Worm (Caenorhabditis elegans) whole organism, late embryonic: ENCODE measurements around the gene gid-7.
A peak's percentile ranks its signal among the peaks of the same experiment; 100 is the strongest.

ENCODE experiments used
- F13H6.1 ChIP-seq: sonication (generic microtip); optimal IDR thresholded peaks from 2 replicates; lab custom pipeline; 2016; ENCODE audit warnings: missing genetic modification characterization, missing compliant biosample characterization
- K09A11.1 ChIP-seq: sonication (generic microtip); optimal IDR thresholded peaks from 2 replicates; lab custom pipeline; 2017; ENCODE audit warnings: antibody characterized with exemption, mild to moderate bottlenecking, missing genetic modification characterization, missing compliant biosample characterization; ENCODE audit not compliant: insufficient read depth
- Y22D7AL.16 ChIP-seq: sonication (generic microtip); optimal IDR thresholded peaks from 2 replicates; lab custom pipeline; 2016; ENCODE audit warnings: missing genetic modification characterization, missing compliant biosample characterization
- ama-1 ChIP-seq: fragments of 150-350 bp; optimal IDR thresholded peaks from 2 replicates; lab custom pipeline; 2014
- ceh-14 ChIP-seq: sonication (generic microtip); optimal IDR thresholded peaks from 2 replicates; lab custom pipeline; 2016; ENCODE audit warnings: missing genotype, missing genetic modification characterization, missing compliant biosample characterization
- ceh-18 ChIP-seq: sonication (generic microtip); optimal IDR thresholded peaks from 2 replicates; lab custom pipeline; 2016; ENCODE audit warnings: missing genetic modification characterization, missing compliant biosample characterization
- ceh-19 ChIP-seq: fragments of 200-800 bp; sonication (Bioruptor generic); optimal IDR thresholded peaks from 2 replicates; lab custom pipeline; 2018; ENCODE audit warnings: mild to moderate bottlenecking, missing genetic modification characterization, missing compliant biosample characterization
- ceh-24 ChIP-seq: sonication (generic microtip); optimal IDR thresholded peaks from 2 replicates; lab custom pipeline; 2016; ENCODE audit warnings: mild to moderate bottlenecking, missing genetic modification characterization, missing compliant biosample characterization
- ceh-31 ChIP-seq: sonication (generic microtip); optimal IDR thresholded peaks from 2 replicates; lab custom pipeline; 2016; ENCODE audit warnings: missing genetic modification characterization, missing compliant biosample characterization
- ceh-34 ChIP-seq: sonication (generic microtip); optimal IDR thresholded peaks from 2 replicates; lab custom pipeline; 2016; ENCODE audit warnings: mild to moderate bottlenecking, missing genetic modification characterization, missing compliant biosample characterization
- ceh-45 ChIP-seq: fragments of 200-800 bp; sonication (Bioruptor generic); IDR thresholded peaks from 2 replicates; pipeline ENCODE4 v1.3.6; 2022; ENCODE audit warnings: missing genetic modification reagents, missing genetic modification characterization, missing compliant biosample characterization
- ceh-48 ChIP-seq: sonication (generic microtip); optimal IDR thresholded peaks from 2 replicates; lab custom pipeline; 2016; ENCODE audit warnings: missing genetic modification characterization, inconsistent platforms, missing compliant biosample characterization
- dmd-4 ChIP-seq: sonication (generic microtip); optimal IDR thresholded peaks from 2 replicates; lab custom pipeline; 2016; ENCODE audit warnings: borderline replicate concordance, missing genetic modification characterization, missing compliant biosample characterization
- ets-4 ChIP-seq: sonication (generic microtip); optimal IDR thresholded peaks from 2 replicates; lab custom pipeline; 2016; ENCODE audit warnings: missing genetic modification characterization, missing compliant biosample characterization
- fax-1 ChIP-seq: sonication (generic microtip); optimal IDR thresholded peaks from 2 replicates; lab custom pipeline; 2016; ENCODE audit warnings: missing genotype, missing genetic modification characterization, missing compliant biosample characterization
- fkh-10 ChIP-seq: fragments of 150-350 bp; optimal IDR thresholded peaks from 2 replicates; lab custom pipeline; 2014; ENCODE audit warnings: missing biosample characterization, missing genetic modification reagents, missing genetic modification characterization
- gmeb-2 ChIP-seq: sonication (generic microtip); optimal IDR thresholded peaks from 2 replicates; lab custom pipeline; 2016; ENCODE audit warnings: missing genetic modification characterization, inconsistent platforms, missing compliant biosample characterization
- hlh-13 ChIP-seq: fragments of 200-800 bp; sonication (Bioruptor generic); optimal IDR thresholded peaks from 2 replicates; lab custom pipeline; 2018; ENCODE audit warnings: mild to moderate bottlenecking, missing genetic modification characterization, missing compliant biosample characterization
- hlh-15 ChIP-seq: sonication (generic microtip); optimal IDR thresholded peaks from 2 replicates; lab custom pipeline; 2016; ENCODE audit warnings: missing genetic modification characterization, missing compliant biosample characterization
- hlh-30 ChIP-seq: sonication (generic microtip); optimal IDR thresholded peaks from 2 replicates; lab custom pipeline; 2017; ENCODE audit warnings: antibody characterized with exemption, missing genetic modification characterization, missing compliant biosample characterization; ENCODE audit not compliant: insufficient read depth
- hlh-8 ChIP-seq: sonication (generic microtip); optimal IDR thresholded peaks from 2 replicates; lab custom pipeline; 2016; ENCODE audit warnings: missing genotype, missing genetic modification characterization, missing compliant biosample characterization
- lin-11 ChIP-seq: fragments of 200-800 bp; sonication (Bioruptor generic); optimal IDR thresholded peaks from 2 replicates; lab custom pipeline; 2018; ENCODE audit warnings: mild to moderate bottlenecking, missing genetic modification characterization, missing compliant biosample characterization
- madf-2 ChIP-seq: sonication (generic microtip); optimal IDR thresholded peaks from 2 replicates; lab custom pipeline; 2017; ENCODE audit warnings: missing genetic modification characterization, missing compliant biosample characterization
- mec-3 ChIP-seq: sonication (generic microtip); optimal IDR thresholded peaks from 2 replicates; lab custom pipeline; 2016; ENCODE audit warnings: borderline replicate concordance, missing genetic modification characterization, missing compliant biosample characterization
- nfya-1 ChIP-seq: sonication (generic microtip); optimal IDR thresholded peaks from 2 replicates; lab custom pipeline; 2017; ENCODE audit warnings: missing genetic modification characterization, mild to moderate bottlenecking, missing compliant biosample characterization, antibody characterized with exemption, moderate library complexity
- nhr-232 ChIP-seq: sonication (generic microtip); optimal IDR thresholded peaks from 2 replicates; lab custom pipeline; 2016; ENCODE audit warnings: missing genetic modification characterization, missing compliant biosample characterization
- pag-3 ChIP-seq: sonication (generic microtip); optimal IDR thresholded peaks from 2 replicates; lab custom pipeline; 2016; ENCODE audit warnings: missing compliant biosample characterization, missing genetic modification characterization, borderline replicate concordance
- pha-2 ChIP-seq: sonication (generic microtip); optimal IDR thresholded peaks from 2 replicates; lab custom pipeline; 2017; ENCODE audit warnings: mild to moderate bottlenecking, missing genetic modification characterization, missing compliant biosample characterization
- pros-1 ChIP-seq: fragments of 150-350 bp; optimal IDR thresholded peaks from 2 replicates; lab custom pipeline; 2014; ENCODE audit warnings: missing biosample characterization, missing genetic modification reagents, missing genetic modification characterization
- rnt-1 ChIP-seq: sonication (generic microtip); optimal IDR thresholded peaks from 2 replicates; lab custom pipeline; 2016; ENCODE audit warnings: missing genetic modification characterization, missing compliant biosample characterization
- sox-2 ChIP-seq: fragments of 200-800 bp; sonication (Bioruptor generic); IDR thresholded peaks from 2 replicates; pipeline ENCODE4 v1.3.6; 2022; ENCODE audit warnings: missing genetic modification reagents, missing genetic modification characterization, missing compliant biosample characterization
- sox-4 ChIP-seq: sonication (generic microtip); optimal IDR thresholded peaks from 2 replicates; lab custom pipeline; 2017; ENCODE audit warnings: mild to moderate bottlenecking, missing genetic modification characterization, inconsistent platforms, missing compliant biosample characterization
- unc-3 ChIP-seq, 2 experiments: fragments of 200-800 bp in 1 of 2; sonication (Bioruptor generic) in 1 of 2; sonication (generic microtip) in 1 of 2; conservative IDR thresholded peaks in 1 of 2; optimal IDR thresholded peaks in 1 of 2; 2 replicates each; pipeline versions ENCODE4 v1.3.6 to Lab custom; 2016 to 2022; ENCODE audit warnings: missing compliant biosample characterization in 2 of 2, missing genetic modification characterization in 2 of 2, missing genetic modification reagents in 1 of 2
- unc-42 ChIP-seq: sonication (generic microtip); optimal IDR thresholded peaks from 2 replicates; lab custom pipeline; 2016; ENCODE audit warnings: missing genotype, missing genetic modification characterization, missing compliant biosample characterization
- unc-55 ChIP-seq: sonication (generic microtip); optimal IDR thresholded peaks from 2 replicates; lab custom pipeline; 2017; ENCODE audit warnings: missing biosample characterization, missing genetic modification reagents, missing genetic modification characterization
- zip-5 ChIP-seq: sonication (generic microtip); optimal IDR thresholded peaks from 2 replicates; lab custom pipeline; 2016; ENCODE audit warnings: missing genetic modification characterization, missing compliant biosample characterization

The gid-7 gene

ce11 chrV:3761829-3762228 is 5.0 kb upstream of the gid-7 start:
- TF ChIP-seq hlh-15 (tag; lab: Kevin White, UChicago) = no peak

- TF ChIP-seq unc-55 (GFP tag; lab: Kevin White, UChicago) (no peak), ceh-45 (GFP tag; lab: Robert Waterston, UW) (no peak), pros-1 (tag; lab: Kevin White, UChicago) (no peak), unc-3 (GFP tag; conservative IDR thresholded peaks at IDR 0.05; lab: Robert Waterston, UW) (no peak), unc-3 (tag; optimal IDR thresholded peaks at IDR 0.05; lab: Kevin White, UChicago) (no peak), mec-3 (tag; lab: Kevin White, UChicago) (no peak), ama-1 (lab: Kevin White, UChicago) (no peak), ceh-18 (tag; lab: Kevin White, UChicago) (no peak), gmeb-2 (tag; lab: Kevin White, UChicago) (no peak), pag-3 (tag; lab: Kevin White, UChicago) (no peak), fax-1 (tag; lab: Kevin White, UChicago) (no peak), F13H6.1 (tag; lab: Kevin White, UChicago) (no peak), hlh-13 (GFP tag; lab: Kevin White, UChicago) (no peak), ceh-34 (tag; lab: Kevin White, UChicago) (no peak)
- TF ChIP-seq, all 69 proteins: peak for 0
Measured at ce11 chrV:3760839-3761238, 4.0 kb upstream of the gid-7 start, which contains the start of gene oac-55. Gene oac-55 (plus strand): TSS chrV:3761139.

DNA sequence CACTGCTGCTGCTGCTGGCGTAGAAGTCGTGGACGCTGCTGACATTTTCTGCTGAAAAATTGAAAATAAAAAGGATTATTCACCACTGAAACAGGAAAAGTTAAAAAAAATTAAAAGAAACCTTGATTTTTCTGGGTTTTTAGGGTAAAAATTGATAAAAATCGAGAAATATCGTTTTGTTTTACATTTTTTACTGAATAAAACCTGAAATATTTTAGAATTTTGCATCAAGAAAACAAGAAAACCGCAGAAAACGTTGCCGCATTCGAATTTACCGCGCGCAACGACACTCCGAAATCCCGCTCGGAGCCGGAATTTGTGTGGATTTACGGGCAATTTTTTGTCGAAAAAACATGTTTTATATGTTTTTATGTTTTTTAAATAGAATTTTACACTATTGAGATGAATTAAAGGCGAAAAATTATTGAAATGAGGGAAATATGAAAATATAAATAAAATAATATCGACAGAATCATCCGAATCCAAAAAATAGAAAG is 2.6 kb upstream of the gid-7 start, which contains the start of gene chk-1:
chk-1 (minus strand) TSS at position 51 of the 497 bp plus-strand sequence.
- TF ChIP-seq sox-4 (tag; lab: Kevin White, UChicago) (no peak), nfya-1 (tag; lab: Kevin White, UChicago) (peak; percentile 34)

DNA sequence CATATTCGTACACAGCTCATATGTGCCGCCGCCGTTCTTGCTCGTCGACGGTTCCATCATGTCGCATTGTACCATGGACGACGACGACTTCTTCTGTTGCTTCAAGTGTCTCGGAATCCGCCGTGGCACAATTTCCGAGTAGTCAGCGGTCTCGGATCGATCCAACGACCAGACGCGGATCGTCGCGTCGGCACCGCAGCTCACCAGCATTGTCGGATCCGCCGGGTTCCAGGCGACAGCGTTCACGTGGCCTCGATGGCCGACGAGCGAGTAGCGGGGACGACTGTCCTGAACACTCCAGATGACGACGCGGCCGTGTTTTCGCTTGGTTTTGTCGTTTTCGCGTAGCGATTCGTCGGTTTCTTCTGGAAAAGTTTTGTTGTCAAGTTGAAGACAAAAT is 6.5 kb downstream of the gid-7 start:
- TF ChIP-seq hlh-8 (no peak), fkh-10 (GFP tag; lab: Kevin White, UChicago) (no peak), madf-2 (tag; lab: Kevin White, UChicago) (no peak), gmeb-2 (tag; lab: Kevin White, UChicago) (no peak), ceh-14 (tag; lab: Kevin White, UChicago) (no peak), mec-3 (tag; lab: Kevin White, UChicago) (no peak)

ce11 chrV:3743172-3743626 is 13.7 kb downstream of the gid-7 start, which contains the start of gene mtm-9:
Gene mtm-9 (plus strand): TSS chrV:3743576.
- TF ChIP-seq unc-42 = peak; percentile 4
- TF ChIP-seq zip-5 (tag; lab: Kevin White, UChicago) = no peak
- TF ChIP-seq ceh-34 (tag; lab: Kevin White, UChicago) = no peak
- TF ChIP-seq ceh-31 = peak; percentile 2
- peak; percentile 18 for TF ChIP-seq nfya-1 (tag; lab: Kevin White, UChicago)

DNA sequence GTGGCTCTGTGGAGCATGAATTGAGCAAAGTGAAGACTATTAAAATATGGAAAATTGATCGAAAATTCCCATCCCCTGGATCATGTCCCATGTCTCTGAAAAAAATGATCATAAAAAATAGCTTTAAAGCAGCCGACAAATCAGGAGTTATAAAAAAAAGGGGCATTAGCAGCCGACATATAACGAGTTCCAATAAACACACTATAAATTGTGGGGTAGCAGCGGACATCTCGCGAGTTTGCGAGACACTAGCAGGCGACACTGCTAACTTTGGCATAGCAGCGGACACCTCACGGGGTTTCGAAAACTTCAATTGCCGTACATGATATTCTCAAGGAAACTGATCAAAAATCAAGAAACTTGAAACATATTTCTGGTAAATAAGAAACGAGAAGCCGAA is 17.6 kb downstream of the gid-7 start, which contains the start of gene hpo-36:
hpo-36 (minus strand) TSS at position 101 of the 400 bp plus-strand sequence.
- TF ChIP-seq unc-55 (GFP tag; lab: Kevin White, UChicago) = no peak
- no peak for TF ChIP-seq rnt-1 (tag; lab: Kevin White, UChicago)

- TF ChIP-seq unc-42 = peak; percentile 9
- TF ChIP-seq dmd-4 (tag; lab: Kevin White, UChicago) = no peak
Measured at ce11 chrV:3738409-3738808, 18.5 kb downstream of the gid-7 start.

DNA sequence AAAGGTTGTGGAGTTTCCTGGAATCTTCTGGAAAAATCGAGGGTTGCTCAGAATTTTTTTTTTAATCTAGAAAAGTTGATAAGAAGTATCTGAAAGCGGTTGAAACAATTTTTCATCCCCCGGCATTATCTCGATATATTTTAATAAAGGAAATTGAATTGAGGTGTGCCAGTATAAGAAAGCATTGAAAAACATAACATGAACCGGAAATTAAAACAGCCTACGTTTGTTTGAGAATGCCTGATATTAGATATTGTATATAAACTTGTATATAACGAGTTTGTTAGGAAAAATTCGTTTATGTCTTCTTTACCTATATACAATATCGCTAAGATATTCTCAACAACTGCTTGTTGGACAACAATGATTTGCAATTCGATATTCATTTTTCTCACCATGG is 32.1 kb downstream of the gid-7 start, which contains the start of gene str-30:
str-30 (plus strand) TSS at position 301 of the 400 bp plus-strand sequence.
- TF ChIP-seq ceh-19 (GFP tag; lab: Kevin White, UChicago) (no peak), nhr-232 (tag; lab: Kevin White, UChicago) (no peak), hlh-8 (no peak), dmd-4 (tag; lab: Kevin White, UChicago) (no peak), lin-11 (no peak), Y22D7AL.16 (tag; lab: Kevin White, UChicago) (no peak), F13H6.1 (tag; lab: Kevin White, UChicago) (no peak), hlh-30 (no peak), sox-2 (GFP tag; lab: Robert Waterston, UW) (no peak), K09A11.1 (tag; lab: Kevin White, UChicago) (no peak), madf-2 (tag; lab: Kevin White, UChicago) (no peak), pha-2 (tag; lab: Kevin White, UChicago) (no peak), ceh-48 (tag; lab: Kevin White, UChicago) (no peak), ets-4 (no peak), ceh-24 (tag; lab: Kevin White, UChicago) (no peak)
